Fruit fly (Drosophila melanogaster): ENCODE measurements around the gene CG5388.

- TF ChIP-seq Lpt (GFP tag; optimal IDR thresholded peaks at IDR 0.05) (no peak), Smox (GFP tag; optimal IDR thresholded peaks at IDR 0.05) (no peak), CG32006 (GFP tag; optimal IDR thresholded peaks at IDR 0.05) (no peak), Eip78C (GFP tag) (no peak), svp (GFP tag) (peak; percentile 57), OdsH (GFP tag; optimal IDR thresholded peaks at IDR 0.05) (no peak), dac (GFP tag; optimal IDR thresholded peaks at IDR 0.05) (no peak), CG10631 (GFP tag; optimal IDR thresholded peaks at IDR 0.05) (no peak), CG6276 (GFP tag; optimal IDR thresholded peaks at IDR 0.05) (no peak)
These were observed 40.0 kb downstream of the CG5388 start for dm6 chr3R:22300064-22300463.

All from whole organism, prepupa.